Fruit fly (Drosophila melanogaster): Measurements from ENCODE around the gene Ddx56.

Gene Ddx56

dm6 chrX:21362878-21363277 is 24.9 kb downstream of the Ddx56 start, which contains the start of the genes bbx and waw (continued):
- no peak for TF ChIP-seq D (optimal IDR thresholded peaks at IDR 0.05)
- no peak for TF ChIP-seq D (GFP tag; optimal IDR thresholded peaks at IDR 0.05)
- TF ChIP-seq zen (tag; optimal IDR thresholded peaks at IDR 0.05): peak; percentile 43
- no peak for TF ChIP-seq B-H1 (GFP tag; IDR thresholded peaks at IDR 0.05)
- TF ChIP-seq lmd (GFP tag; IDR thresholded peaks at IDR 0.05): peak; percentile 11; the same call in 1 of the 2 replicates
- no peak for TF ChIP-seq CG1647 (GFP tag; optimal IDR thresholded peaks at IDR 0.05)
- peak; percentile 26 for TF ChIP-seq Fer3 (tag; optimal IDR thresholded peaks at IDR 0.05)
- peak; percentile 87 for TF ChIP-seq gfzf (GFP tag; optimal IDR thresholded peaks at IDR 0.05)
- TF ChIP-seq CrebB (tag; optimal IDR thresholded peaks at IDR 0.05): peak; percentile 24
- no peak for TF ChIP-seq CG7357 (GFP tag; IDR thresholded peaks at IDR 0.05)
- peak; percentile 17 for TF ChIP-seq Hsf (GFP tag; optimal IDR thresholded peaks at IDR 0.05)
- TF ChIP-seq dimm (GFP tag; IDR thresholded peaks at IDR 0.05): no peak
- TF ChIP-seq CG4617 (GFP tag; optimal IDR thresholded peaks at IDR 0.05; ENCODE audit: borderline replicate concordance): peak; percentile 55
- TF ChIP-seq Kr (GFP tag; optimal IDR thresholded peaks at IDR 0.05): no peak
- TF ChIP-seq ci (GFP tag; IDR thresholded peaks at IDR 0.05): no peak; the same call in 2 of the 3 replicates
- TF ChIP-seq chif (GFP tag; optimal IDR thresholded peaks at IDR 0.05): peak in 1 of 2 experiments; percentile 11
- peak; percentile 86 for TF ChIP-seq sqz (GFP tag; optimal IDR thresholded peaks at IDR 0.05)
- TF ChIP-seq Drgx (GFP tag; IDR thresholded peaks at IDR 0.05): no peak
- TF ChIP-seq CG11504 (tag; optimal IDR thresholded peaks at IDR 0.05): no peak
- peak; percentile 30 for TF ChIP-seq her (GFP tag; optimal IDR thresholded peaks at IDR 0.05)
- TF ChIP-seq Asciz (GFP tag; optimal IDR thresholded peaks at IDR 0.05): no peak
- TF ChIP-seq gt (GFP tag; IDR thresholded peaks at IDR 0.05): no peak
- no peak for TF ChIP-seq CG14441 (GFP tag; IDR thresholded peaks at IDR 0.05)
- TF ChIP-seq CG14050 (GFP tag; IDR thresholded peaks at IDR 0.05): no peak
- peak; percentile 35 for TF ChIP-seq nmo (GFP tag; optimal IDR thresholded peaks at IDR 0.05)
- no peak for TF ChIP-seq zen2 (GFP tag; IDR thresholded peaks at IDR 0.05; ENCODE audit: partially characterized antibody)
- no peak for TF ChIP-seq CG11398 (GFP tag; optimal IDR thresholded peaks at IDR 0.05)
- TF ChIP-seq CG32532 (GFP tag; IDR thresholded peaks at IDR 0.05): no peak
- no peak for TF ChIP-seq CG42726 (GFP tag; IDR thresholded peaks at IDR 0.05; ENCODE audit: partially characterized antibody)
- TF ChIP-seq CG3163 (GFP tag; optimal IDR thresholded peaks at IDR 0.05): no peak
- peak; percentile 38; the same call in 1 of the 2 replicates for TF ChIP-seq Rfx (GFP tag; IDR thresholded peaks at IDR 0.05)
- peak; percentile 8 for TF ChIP-seq CG4424 (GFP tag; optimal IDR thresholded peaks at IDR 0.05)
- TF ChIP-seq dmrt99B (tag; optimal IDR thresholded peaks at IDR 0.05): no peak
- no peak for TF ChIP-seq Bdp1 (GFP tag; optimal IDR thresholded peaks at IDR 0.05)
- TF ChIP-seq CG30403 (GFP tag; optimal IDR thresholded peaks at IDR 0.05): no peak
- peak; percentile 43 for TF ChIP-seq sug (tag; optimal IDR thresholded peaks at IDR 0.05)
- peak; percentile 75 for TF ChIP-seq Med (GFP tag)
- no peak for TF ChIP-seq CG17568 (GFP tag; optimal IDR thresholded peaks at IDR 0.05)
- TF ChIP-seq hkb (optimal IDR thresholded peaks at IDR 0.05): no peak
- no peak for TF ChIP-seq hkb (GFP tag; IDR thresholded peaks at IDR 0.05)
- TF ChIP-seq dpn (GFP tag; optimal IDR thresholded peaks at IDR 0.05): peak in 1 of 2 experiments; percentile 16
- TF ChIP-seq Ets97D (GFP tag; optimal IDR thresholded peaks at IDR 0.05): peak; percentile 37
- peak; percentile 85 for TF ChIP-seq sens (GFP tag)
- TF ChIP-seq sim (GFP tag; IDR thresholded peaks at IDR 0.05): no peak
- TF ChIP-seq CG11093 (GFP tag; IDR thresholded peaks at IDR 0.05): no peak
- no peak for TF ChIP-seq gcm (GFP tag; optimal IDR thresholded peaks at IDR 0.05)
- no peak for TF ChIP-seq ham (GFP tag; IDR thresholded peaks at IDR 0.05)
- TF ChIP-seq CG34376 (GFP tag; optimal IDR thresholded peaks at IDR 0.05): peak; percentile 20
- no peak for TF ChIP-seq CG7745 (tag; optimal IDR thresholded peaks at IDR 0.05)
- TF ChIP-seq fd64A (GFP tag; optimal IDR thresholded peaks at IDR 0.05): no peak
- TF ChIP-seq CG2712 (tag; optimal IDR thresholded peaks at IDR 0.05): peak; percentile 4
- TF ChIP-seq CG12659 (GFP tag; optimal IDR thresholded peaks at IDR 0.05): peak; percentile 68
